Worm (Caenorhabditis elegans) whole organism, L1 larva: ENCODE measurements around the gene pcn-1.

Experiments
- C16A3.4 ChIP-seq: fragments of 150-350 bp; optimal IDR thresholded peaks from 2 replicates; lab custom pipeline; 2014; ENCODE audit warnings: missing biosample characterization, missing genetic modification characterization
- C34B4.2 ChIP-seq: sonication (generic microtip); optimal IDR thresholded peaks from 2 replicates; lab custom pipeline; 2017; ENCODE audit warnings: mild to moderate bottlenecking, missing genetic modification characterization, missing compliant biosample characterization
- F16B12.6 ChIP-seq: fragments of 150-350 bp; optimal IDR thresholded peaks from 2 replicates; lab custom pipeline; 2014; ENCODE audit warnings: missing biosample characterization, missing genetic modification characterization
- Y116A8C.19 ChIP-seq: sonication (generic microtip); optimal IDR thresholded peaks from 2 replicates; lab custom pipeline; 2016; ENCODE audit warnings: missing compliant biosample characterization, missing genetic modification characterization, borderline replicate concordance
- aly-2 ChIP-seq: fragments of 150-350 bp; optimal IDR thresholded peaks from 2 replicates; lab custom pipeline; 2014; ENCODE audit warnings: missing biosample characterization, missing genetic modification characterization
- blmp-1 ChIP-seq: fragments of 150-350 bp; optimal IDR thresholded peaks from 2 replicates; lab custom pipeline; 2014; ENCODE audit warnings: missing biosample characterization, missing genetic modification characterization
- ceh-63 ChIP-seq: fragments of 200-800 bp; sonication (Bioruptor generic); optimal IDR thresholded peaks from 2 replicates; lab custom pipeline; 2018; ENCODE audit warnings: mild to moderate bottlenecking, missing genetic modification characterization, missing compliant biosample characterization
- ceh-8 ChIP-seq: fragments of 200-800 bp; sonication (Bioruptor generic); optimal IDR thresholded peaks from 2 replicates; lab custom pipeline; 2018; ENCODE audit warnings: mild to moderate bottlenecking, missing genetic modification characterization, moderate library complexity, missing compliant biosample characterization
- ceh-82 ChIP-seq, 3 experiments: fragments of 150-350 bp in 1 of 3; sonication (generic microtip) in 2 of 3; optimal IDR thresholded peaks; 2 replicates each; lab custom pipeline; 2014 to 2017; ENCODE audit warnings: missing biosample characterization in 3 of 3, missing genetic modification characterization in 3 of 3
- ceh-90 ChIP-seq: sonication (generic microtip); optimal IDR thresholded peaks from 2 replicates; lab custom pipeline; 2016; ENCODE audit warnings: missing genetic modification characterization, missing compliant biosample characterization
- dpl-1 ChIP-seq, 3 experiments: fragments of 150-350 bp in 2 of 3; sonication (generic microtip) in 1 of 3; optimal IDR thresholded peaks; 2 replicates each; lab custom pipeline; 2014 to 2017; ENCODE audit warnings: missing biosample characterization in 3 of 3, missing genetic modification characterization in 3 of 3, missing genetic modification reagents in 3 of 3
- dsc-1 ChIP-seq: sonication (generic microtip); optimal IDR thresholded peaks from 2 replicates; lab custom pipeline; 2016; ENCODE audit warnings: mild to moderate bottlenecking, missing genetic modification characterization, missing compliant biosample characterization
- efl-1 ChIP-seq, 4 experiments: fragments of 150-350 bp; optimal IDR thresholded peaks in 3 of 4; peaks in 1 of 4; 1 replicate in 1 of 4; 2 replicates in 3 of 4; lab custom pipeline; 2014; ENCODE audit warnings: missing biosample characterization in 2 of 4, missing genetic modification characterization in 2 of 4, missing genetic modification reagents in 2 of 4
- efl-3 ChIP-seq: fragments of 200-800 bp; sonication (Bioruptor generic); optimal IDR thresholded peaks from 2 replicates; lab custom pipeline; 2018; ENCODE audit warnings: mild to moderate bottlenecking, missing genetic modification characterization, missing compliant biosample characterization
- egl-13 ChIP-seq: sonication (generic microtip); optimal IDR thresholded peaks from 2 replicates; lab custom pipeline; 2016; ENCODE audit warnings: missing genotype, missing genetic modification reagents, missing genetic modification characterization, missing compliant biosample characterization
- elt-2 ChIP-seq: sonication (generic microtip); optimal IDR thresholded peaks from 2 replicates; lab custom pipeline; 2016; ENCODE audit warnings: missing genetic modification characterization, mild to moderate bottlenecking, inconsistent platforms, missing compliant biosample characterization, missing genetic modification reagents
- elt-3 ChIP-seq, 6 experiments: fragments of 150-350 bp in 1 of 6; sonication (generic microtip); optimal IDR thresholded peaks; 2 replicates each; lab custom pipeline; 2017 to 2018; ENCODE audit warnings: missing biosample characterization in 6 of 6, missing genetic modification characterization in 6 of 6, inconsistent platforms in 1 of 6
- fkh-8 ChIP-seq: sonication (generic microtip); optimal IDR thresholded peaks from 2 replicates; lab custom pipeline; 2016; ENCODE audit warnings: mild to moderate bottlenecking, missing genetic modification characterization, missing compliant biosample characterization
- fos-1 ChIP-seq: fragments of 150-350 bp; optimal IDR thresholded peaks from 2 replicates; lab custom pipeline; 2014; ENCODE audit warnings: missing biosample characterization, missing genetic modification characterization
- grh-1 ChIP-seq: fragments of 200-800 bp; sonication (Bioruptor generic); IDR thresholded peaks from 2 replicates; pipeline ENCODE4 v1.3.6; 2022; ENCODE audit warnings: missing genetic modification reagents, missing genetic modification characterization, missing compliant biosample characterization
- hlh-17 ChIP-seq: fragments of 200-800 bp; sonication (Bioruptor generic); optimal IDR thresholded peaks from 2 replicates; lab custom pipeline; 2018; ENCODE audit warnings: missing genetic modification characterization, mild to moderate bottlenecking, missing compliant biosample characterization, moderate library complexity, borderline replicate concordance
- hpl-2 ChIP-seq: fragments of 150-350 bp; optimal IDR thresholded peaks from 2 replicates; lab custom pipeline; 2014; ENCODE audit warnings: missing biosample characterization, missing genetic modification reagents, missing genetic modification characterization
- isw-1 ChIP-seq: fragments of 200-800 bp; sonication (Bioruptor generic); IDR thresholded peaks from 2 replicates; pipeline ENCODE4 v1.3.6; 2022; ENCODE audit warnings: missing genetic modification characterization, missing compliant biosample characterization
- jun-1 ChIP-seq: fragments of 150-350 bp; optimal IDR thresholded peaks from 2 replicates; lab custom pipeline; 2014; ENCODE audit warnings: missing biosample characterization, missing genetic modification reagents, missing genetic modification characterization
- lin-14 ChIP-seq: fragments of 200-800 bp; sonication (Bioruptor generic); optimal IDR thresholded peaks from 2 replicates; lab custom pipeline; 2018; ENCODE audit warnings: mild to moderate bottlenecking, missing genetic modification characterization, moderate library complexity, missing compliant biosample characterization
- lin-15B ChIP-seq: fragments of 150-350 bp; sonication (generic microtip); optimal IDR thresholded peaks from 3 replicates; lab custom pipeline; 2014; ENCODE audit warnings: missing biosample characterization, missing genetic modification characterization
- lin-35 ChIP-seq, 2 experiments: fragments of 150-350 bp; optimal IDR thresholded peaks; 2 replicates each; lab custom pipeline; 2014; ENCODE audit warnings: missing biosample characterization in 2 of 2, missing genetic modification characterization in 2 of 2, missing genetic modification reagents in 2 of 2
- lir-3 ChIP-seq: sonication (generic microtip); optimal IDR thresholded peaks from 2 replicates; lab custom pipeline; 2016; ENCODE audit warnings: mild to moderate bottlenecking, missing genetic modification characterization, moderate library complexity, missing compliant biosample characterization; ENCODE audit not compliant: poor library complexity
- lsy-2 ChIP-seq, 2 experiments: fragments of 150-350 bp; optimal IDR thresholded peaks; 2 replicates each; lab custom pipeline; 2014; ENCODE audit warnings: missing biosample characterization in 2 of 2, missing genetic modification characterization in 2 of 2
- mab-9 ChIP-seq: fragments of 200-800 bp; sonication (Bioruptor generic); IDR thresholded peaks from 2 replicates; pipeline ENCODE4 v1.3.6; 2022; ENCODE audit warnings: missing genetic modification reagents, missing genetic modification characterization, missing compliant biosample characterization
- mef-2 ChIP-seq: fragments of 150-350 bp; optimal IDR thresholded peaks from 2 replicates; lab custom pipeline; 2014; ENCODE audit warnings: missing biosample characterization, missing genetic modification characterization
- mep-1 ChIP-seq: fragments of 150-350 bp; optimal IDR thresholded peaks from 2 replicates; lab custom pipeline; 2014; ENCODE audit warnings: missing biosample characterization, missing genetic modification characterization
- nhr-20 ChIP-seq: sonication (generic microtip); optimal IDR thresholded peaks from 2 replicates; lab custom pipeline; 2016; ENCODE audit warnings: mild to moderate bottlenecking, missing genetic modification characterization, missing compliant biosample characterization
- nhr-237 ChIP-seq: fragments of 150-350 bp; optimal IDR thresholded peaks from 2 replicates; lab custom pipeline; 2014; ENCODE audit warnings: missing biosample characterization, missing genetic modification characterization
- nhr-47 ChIP-seq: sonication (generic microtip); optimal IDR thresholded peaks from 2 replicates; lab custom pipeline; 2016; ENCODE audit warnings: mild to moderate bottlenecking, missing genetic modification characterization, moderate library complexity, missing compliant biosample characterization
- nhr-71 ChIP-seq: sonication (generic microtip); optimal IDR thresholded peaks from 2 replicates; lab custom pipeline; 2016; ENCODE audit warnings: mild to moderate bottlenecking, missing genetic modification characterization, moderate library complexity, missing compliant biosample characterization
- nhr-85 ChIP-seq: sonication (generic microtip); peaks from one replicate; lab custom pipeline; 2016; ENCODE audit warnings: missing genetic modification characterization, inconsistent platforms, missing compliant biosample characterization
- pag-3 ChIP-seq: sonication (generic microtip); optimal IDR thresholded peaks from 2 replicates; lab custom pipeline; 2017; ENCODE audit warnings: missing genetic modification characterization, mild to moderate bottlenecking, missing compliant biosample characterization, antibody characterized with exemption, borderline replicate concordance; ENCODE audit not compliant: insufficient read depth
- rnt-1 ChIP-seq: sonication (generic microtip); optimal IDR thresholded peaks from 2 replicates; lab custom pipeline; 2016; ENCODE audit warnings: mild to moderate bottlenecking, missing genetic modification characterization, moderate library complexity, missing compliant biosample characterization
- skn-1 ChIP-seq: fragments of 150-350 bp; optimal IDR thresholded peaks from 2 replicates; lab custom pipeline; 2014; ENCODE audit warnings: missing biosample characterization, missing genetic modification characterization
- snu-23 ChIP-seq: sonication (generic microtip); optimal IDR thresholded peaks from 2 replicates; lab custom pipeline; 2016; ENCODE audit warnings: missing genetic modification characterization, missing compliant biosample characterization
- sup-37 ChIP-seq: fragments of 200-800 bp; sonication (Bioruptor generic); optimal IDR thresholded peaks from 2 replicates; lab custom pipeline; 2018; ENCODE audit warnings: mild to moderate bottlenecking, missing genetic modification characterization, missing compliant biosample characterization
- swsn-7 ChIP-seq: sonication (generic microtip); optimal IDR thresholded peaks from 2 replicates; lab custom pipeline; 2016; ENCODE audit warnings: missing genetic modification characterization, missing compliant biosample characterization
- tbx-2 ChIP-seq: sonication (generic microtip); optimal IDR thresholded peaks from 2 replicates; lab custom pipeline; 2016; ENCODE audit warnings: missing genetic modification characterization, missing compliant biosample characterization
- tlp-1 ChIP-seq: fragments of 150-350 bp; optimal IDR thresholded peaks from 2 replicates; lab custom pipeline; 2014; ENCODE audit warnings: missing biosample characterization, missing genetic modification characterization
- unc-130 ChIP-seq: fragments of 150-350 bp; optimal IDR thresholded peaks from 2 replicates; lab custom pipeline; 2017; ENCODE audit warnings: missing biosample characterization, missing genetic modification characterization, inconsistent platforms
- xbp-1 ChIP-seq: sonication (generic microtip); optimal IDR thresholded peaks from 2 replicates; lab custom pipeline; 2016; ENCODE audit warnings: missing genetic modification characterization, missing compliant biosample characterization
- ztf-4 ChIP-seq: fragments of 150-350 bp; optimal IDR thresholded peaks from 2 replicates; lab custom pipeline; 2014; ENCODE audit warnings: missing biosample characterization, missing genetic modification characterization

pcn-1 gene

DNA sequence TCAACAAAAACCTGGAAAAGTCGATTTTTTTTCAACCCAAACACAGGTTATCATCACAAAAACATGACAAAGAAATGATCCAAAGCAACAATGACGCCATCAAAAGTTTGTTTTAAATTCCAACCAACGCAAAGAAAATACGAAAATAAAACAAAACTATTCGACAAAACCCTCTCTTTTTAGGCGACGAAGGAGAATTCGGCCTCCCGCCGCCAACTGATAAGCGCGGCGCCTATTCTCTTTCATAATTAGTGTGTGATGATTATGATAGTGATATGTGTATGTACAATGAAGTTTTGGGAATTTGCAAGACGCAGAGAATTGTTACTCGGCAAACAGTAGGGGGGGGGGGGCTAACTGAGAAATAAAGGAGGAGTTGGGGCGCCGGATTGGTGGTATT, 20.0 kb downstream of the pcn-1 start:
- TF ChIP-seq fos-1: no peak
- TF ChIP-seq blmp-1: peak; percentile 57
- TF ChIP-seq efl-3 (GFP tag; lab: Kevin White, UChicago): no peak
- TF ChIP-seq elt-3 (tag; optimal IDR thresholded peaks at IDR 0.05; lab: Kevin White, UChicago): peak in 1 of 6 experiments; percentile 27
- TF ChIP-seq efl-1 (optimal IDR thresholded peaks at IDR 0.05; lab: Kevin White, UChicago): no peak
- peak in 1 of 2 experiments; percentile 50 for TF ChIP-seq efl-1 (GFP tag; optimal IDR thresholded peaks at IDR 0.05 in 1 of 2; lab: Kevin White, UChicago)
- TF ChIP-seq sup-37 (GFP tag; lab: Kevin White, UChicago): no peak
- TF ChIP-seq elt-2 (tag; lab: Kevin White, UChicago): peak; percentile 63
- TF ChIP-seq lin-35 (GFP tag; optimal IDR thresholded peaks at IDR 0.05; lab: Kevin White, UChicago): peak in 1 of 2 experiments; percentile 44
- TF ChIP-seq lin-15B (tag; lab: Kevin White, UChicago): no peak
- TF ChIP-seq rnt-1: no peak
- TF ChIP-seq nhr-47 (tag; lab: Kevin White, UChicago): no peak

- peak; percentile 84 for TF ChIP-seq snu-23 (GFP tag; lab: Kevin White, UChicago)
- TF ChIP-seq grh-1: no peak
- peak in 2 of 3 experiments; percentile 21 to 36 for TF ChIP-seq dpl-1 (GFP tag; optimal IDR thresholded peaks at IDR 0.05; lab: Kevin White, UChicago)
- peak; percentile 72 for TF ChIP-seq nhr-47 (tag; lab: Kevin White, UChicago)
- TF ChIP-seq C16A3.4 (tag; lab: Kevin White, UChicago): peak; percentile 72
- TF ChIP-seq mab-9 (GFP tag; lab: Robert Waterston, UW): no peak
- TF ChIP-seq lin-15B (tag; lab: Kevin White, UChicago): no peak
- TF ChIP-seq ceh-90: no peak
- peak; percentile 76 for TF ChIP-seq rnt-1
- TF ChIP-seq fkh-8 (tag; lab: Kevin White, UChicago): no peak
- peak; percentile 92 for TF ChIP-seq nhr-85 (tag; lab: Kevin White, UChicago)
- TF ChIP-seq egl-13 (tag; lab: Kevin White, UChicago): peak; percentile 7
- TF ChIP-seq elt-3 (tag; optimal IDR thresholded peaks at IDR 0.05; lab: Kevin White, UChicago): peak in 4 of 6 experiments; percentile 27 to 64 (median 37)
- no peak for TF ChIP-seq ceh-63 (GFP tag; lab: Kevin White, UChicago)
- no peak for TF ChIP-seq aly-2 (tag; lab: Kevin White, UChicago)
- peak; percentile 76 for TF ChIP-seq unc-130 (tag; lab: Kevin White, UChicago)
- peak; percentile 53 for TF ChIP-seq xbp-1 (tag; lab: Kevin White, UChicago)
- TF ChIP-seq nhr-237: peak; percentile 19
- TF ChIP-seq jun-1 (tag; lab: Kevin White, UChicago): peak; percentile 45
- peak; percentile 35 for TF ChIP-seq dsc-1
- peak; percentile 13 to 66 for TF ChIP-seq lsy-2 (tag; optimal IDR thresholded peaks at IDR 0.05; lab: Kevin White, UChicago)
- peak; percentile 81 for TF ChIP-seq nhr-20 (tag; lab: Kevin White, UChicago)
- TF ChIP-seq lin-14 (GFP tag; lab: Kevin White, UChicago): peak; percentile 91
- peak; percentile 65 for TF ChIP-seq swsn-7 (tag; lab: Kevin White, UChicago)
- TF ChIP-seq blmp-1: peak; percentile 64
- peak; percentile 82 for TF ChIP-seq tbx-2
- TF ChIP-seq C34B4.2 (tag; lab: Kevin White, UChicago): no peak
- TF ChIP-seq F16B12.6 (tag; lab: Kevin White, UChicago): no peak
- no peak for TF ChIP-seq hlh-17 (GFP tag; lab: Kevin White, UChicago)
- TF ChIP-seq ztf-4 (tag; lab: Kevin White, UChicago): peak; percentile 59
- peak; percentile 51 to 60 for TF ChIP-seq efl-1 (optimal IDR thresholded peaks at IDR 0.05; lab: Kevin White, UChicago)
- TF ChIP-seq efl-1 (GFP tag; optimal IDR thresholded peaks at IDR 0.05 in 1 of 2; lab: Kevin White, UChicago): peak in 1 of 2 experiments; percentile 95
- TF ChIP-seq nhr-71 (tag; lab: Kevin White, UChicago): peak; percentile 86
- TF ChIP-seq ceh-8 (GFP tag; lab: Kevin White, UChicago): peak; percentile 37
- no peak for TF ChIP-seq tlp-1 (tag; lab: Kevin White, UChicago)
- no peak for TF ChIP-seq pag-3 (tag; lab: Kevin White, UChicago)
- no peak for TF ChIP-seq mef-2 (tag; lab: Kevin White, UChicago)
- peak; percentile 57 to 67 for TF ChIP-seq lin-35 (GFP tag; optimal IDR thresholded peaks at IDR 0.05; lab: Kevin White, UChicago)
- no peak for TF ChIP-seq lir-3
- TF ChIP-seq skn-1: peak; percentile 35
- no peak for TF ChIP-seq isw-1
- peak; percentile 30 to 72 (median 52) for TF ChIP-seq ceh-82 (tag; optimal IDR thresholded peaks at IDR 0.05; lab: Kevin White, UChicago)
- TF ChIP-seq fos-1: no peak
- TF ChIP-seq Y116A8C.19 (tag; lab: Kevin White, UChicago): no peak
- TF ChIP-seq hpl-2 (GFP tag; lab: Kevin White, UChicago): peak; percentile 9
- peak; percentile 37 for TF ChIP-seq mep-1 (tag; lab: Kevin White, UChicago)
These were observed 21.1 kb downstream of the pcn-1 start for ce11 chrIV:4028177-4028576.
